Worm (Caenorhabditis elegans): ENCODE results near the gene golg-2.

DNA sequence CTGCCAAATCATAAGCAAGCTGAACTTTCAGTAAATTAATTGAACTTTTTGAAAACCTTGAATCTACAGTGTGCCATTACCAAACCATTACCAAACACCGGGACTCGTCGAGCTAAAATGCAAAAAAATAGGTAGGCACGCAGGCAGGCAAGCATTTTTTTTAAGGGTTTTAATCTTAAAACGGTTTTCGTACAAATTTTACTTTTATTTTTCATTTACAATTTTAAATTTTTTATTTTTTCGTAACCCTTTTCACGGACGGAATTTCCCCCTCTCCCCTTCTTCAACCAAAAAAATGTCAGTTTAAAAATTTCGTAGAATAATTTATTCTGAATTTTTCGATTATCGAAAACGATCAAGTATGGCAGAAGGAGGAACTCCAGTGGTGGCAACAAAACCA, 25.5 kb downstream of the golg-2 start, which contains the start of gene F59A6.2:
- TF ChIP-seq ceh-2 (tag; optimal IDR thresholded peaks at IDR 0.05) (no peak), pqm-1 (tag; optimal IDR thresholded peaks at IDR 0.05) (no peak), unc-3 (GFP tag; conservative IDR thresholded peaks at IDR 0.05) (no peak), unc-3 (tag; optimal IDR thresholded peaks at IDR 0.05) (no peak), nhr-11 (tag; optimal IDR thresholded peaks at IDR 0.05) (no peak), ceh-24 (tag; optimal IDR thresholded peaks at IDR 0.05) (no peak), fkh-10 (GFP tag; optimal IDR thresholded peaks at IDR 0.05) (no peak), ztf-16 (tag; optimal IDR thresholded peaks at IDR 0.05) (no peak), tbx-2 (tag; optimal IDR thresholded peaks at IDR 0.05) (no peak)
